Worm (Caenorhabditis elegans) whole organism, young adult: Measurements from ENCODE around the gene T07C4.3.

Experiments used
- B0019.2 ChIP-seq: fragments of 200-800 bp; sonication (Bioruptor generic); conservative IDR thresholded peaks from 2 replicates; pipeline ENCODE4 v1.3.6; 2022; ENCODE audit warnings: missing genetic modification reagents, missing genetic modification characterization, missing compliant biosample characterization
- B0336.3 ChIP-seq: fragments of 200-800 bp; sonication (Bioruptor generic); IDR thresholded peaks from 2 replicates; pipeline ENCODE4 v1.3.6; 2022; ENCODE audit warnings: missing genetic modification characterization, missing compliant biosample characterization
- F23B12.7 ChIP-seq: sonication (generic microtip); optimal IDR thresholded peaks from 2 replicates; lab custom pipeline; 2017; ENCODE audit warnings: missing genetic modification characterization, mild to moderate bottlenecking, missing compliant biosample characterization, antibody characterized with exemption, moderate library complexity; ENCODE audit not compliant: insufficient read depth
- F37B4.10 ChIP-seq: fragments of 200-800 bp; sonication (Bioruptor generic); IDR thresholded peaks from 2 replicates; pipeline ENCODE4 v1.3.6; 2022; ENCODE audit warnings: missing genetic modification characterization, missing compliant biosample characterization
- F49E8.2 ChIP-seq: sonication (generic microtip); optimal IDR thresholded peaks from 3 replicates; lab custom pipeline; 2017; ENCODE audit warnings: missing genetic modification characterization, mild to moderate bottlenecking, missing compliant biosample characterization, antibody characterized with exemption, moderate library complexity; ENCODE audit not compliant: insufficient read depth
- F57A8.1 ChIP-seq: fragments of 200-800 bp; sonication (Bioruptor generic); optimal IDR thresholded peaks from 2 replicates; lab custom pipeline; 2018; ENCODE audit warnings: mild to moderate bottlenecking, missing genetic modification characterization, moderate library complexity, missing compliant biosample characterization
- T07F8.4 ChIP-seq: sonication (generic microtip); optimal IDR thresholded peaks from 2 replicates; lab custom pipeline; 2016; ENCODE audit warnings: mild to moderate bottlenecking, missing genetic modification characterization, moderate library complexity, missing compliant biosample characterization
- T26A5.8 ChIP-seq: sonication (generic microtip); optimal IDR thresholded peaks from 2 replicates; lab custom pipeline; 2016; ENCODE audit warnings: missing genetic modification characterization, missing compliant biosample characterization
- Y53F4B.3 ChIP-seq: fragments of 200-800 bp; sonication (Bioruptor generic); IDR thresholded peaks from 2 replicates; pipeline ENCODE4 v1.3.6; 2022; ENCODE audit warnings: missing genetic modification reagents, missing genetic modification characterization, missing compliant biosample characterization
- Y53G8AR.9 ChIP-seq: fragments of 200-800 bp; sonication (Bioruptor generic); conservative IDR thresholded peaks from 2 replicates; pipeline ENCODE4 v1.3.6; 2022; ENCODE audit warnings: missing genetic modification reagents, missing genetic modification characterization, missing compliant biosample characterization
- Y95B8A.8 ChIP-seq: fragments of 200-800 bp; sonication (Bioruptor generic); IDR thresholded peaks from 2 replicates; pipeline ENCODE4 v1.3.6; 2022; ENCODE audit warnings: missing genetic modification reagents, missing genetic modification characterization, missing compliant biosample characterization
- aptf-2 ChIP-seq: fragments of 200-800 bp; sonication (Bioruptor generic); conservative IDR thresholded peaks from 2 replicates; pipeline ENCODE4 v1.3.6; 2022; ENCODE audit warnings: missing genetic modification reagents, missing genetic modification characterization, missing compliant biosample characterization
- athp-1 ChIP-seq: sonication (generic microtip); optimal IDR thresholded peaks from 2 replicates; lab custom pipeline; 2017; ENCODE audit warnings: mild to moderate bottlenecking, missing genetic modification characterization, missing compliant biosample characterization
- attf-5 ChIP-seq: fragments of 200-800 bp; sonication (Bioruptor generic); optimal IDR thresholded peaks from 2 replicates; lab custom pipeline; 2018; ENCODE audit warnings: mild to moderate bottlenecking, missing genetic modification characterization, missing compliant biosample characterization
- attf-6 ChIP-seq: fragments of 200-800 bp; sonication (Bioruptor generic); IDR thresholded peaks from 2 replicates; pipeline ENCODE4 v1.3.6; 2022; ENCODE audit warnings: missing genetic modification reagents, missing genetic modification characterization, missing compliant biosample characterization
- bed-1 ChIP-seq: fragments of 200-800 bp; sonication (Bioruptor generic); IDR thresholded peaks from 2 replicates; pipeline ENCODE4 v1.3.6; 2022; ENCODE audit warnings: missing genetic modification reagents, missing genetic modification characterization, missing compliant biosample characterization
- cebp-1 ChIP-seq, 2 experiments: fragments of 200-800 bp in 1 of 2; sonication (Bioruptor generic) in 1 of 2; sonication (generic microtip) in 1 of 2; IDR thresholded peaks in 1 of 2; optimal IDR thresholded peaks in 1 of 2; 2 replicates each; pipeline versions ENCODE4 v1.3.6 to Lab custom; 2017 to 2022; ENCODE audit warnings: missing compliant biosample characterization in 2 of 2, missing genetic modification characterization in 2 of 2, mild to moderate bottlenecking in 1 of 2, missing genetic modification reagents in 1 of 2, moderate library complexity in 1 of 2
- ceh-40 ChIP-seq: fragments of 200-800 bp; sonication (Bioruptor generic); IDR thresholded peaks from 2 replicates; pipeline ENCODE4 v1.3.6; 2022; ENCODE audit warnings: missing genetic modification characterization, missing compliant biosample characterization
- ceh-58 ChIP-seq: fragments of 200-800 bp; sonication (Bioruptor generic); IDR thresholded peaks from 2 replicates; pipeline ENCODE4 v1.3.6; 2022; ENCODE audit warnings: missing genetic modification characterization, missing compliant biosample characterization
- ceh-91 ChIP-seq: fragments of 200-800 bp; sonication (Bioruptor generic); IDR thresholded peaks from 2 replicates; pipeline ENCODE4 v1.3.6; 2022; ENCODE audit warnings: missing genetic modification reagents, missing genetic modification characterization, missing compliant biosample characterization
- egl-44 ChIP-seq: fragments of 200-800 bp; sonication (Bioruptor generic); IDR thresholded peaks from 2 replicates; pipeline ENCODE4 v1.3.6; 2022; ENCODE audit warnings: missing genetic modification reagents, missing genetic modification characterization, missing compliant biosample characterization
- gei-17 ChIP-seq: fragments of 200-800 bp; sonication (Bioruptor generic); optimal IDR thresholded peaks from 2 replicates; lab custom pipeline; 2018; ENCODE audit warnings: mild to moderate bottlenecking, missing genetic modification characterization, missing compliant biosample characterization
- hmg-1.2 ChIP-seq: fragments of 200-800 bp; sonication (Bioruptor generic); IDR thresholded peaks from 2 replicates; pipeline ENCODE4 v1.3.6; 2022; ENCODE audit warnings: missing genetic modification reagents, missing genetic modification characterization, missing compliant biosample characterization
- let-526 ChIP-seq: fragments of 200-800 bp; sonication (Bioruptor generic); IDR thresholded peaks from 2 replicates; pipeline ENCODE4 v1.3.6; 2022; ENCODE audit warnings: missing genetic modification reagents, missing genetic modification characterization, missing compliant biosample characterization
- lin-54 ChIP-seq: fragments of 200-800 bp; sonication (Bioruptor generic); optimal IDR thresholded peaks from 2 replicates; lab custom pipeline; 2018; ENCODE audit warnings: mild to moderate bottlenecking, missing genetic modification characterization, missing compliant biosample characterization
- lsl-1 ChIP-seq: fragments of 200-800 bp; sonication (Bioruptor generic); optimal IDR thresholded peaks from 2 replicates; lab custom pipeline; 2018; ENCODE audit warnings: mild to moderate bottlenecking, missing genetic modification characterization, moderate library complexity, missing compliant biosample characterization
- madf-3 ChIP-seq: fragments of 200-800 bp; sonication (Bioruptor generic); IDR thresholded peaks from 2 replicates; pipeline ENCODE4 v1.3.6; 2022; ENCODE audit warnings: missing genetic modification reagents, missing genetic modification characterization, missing compliant biosample characterization
- mes-4 ChIP-seq: sonication (generic microtip); optimal IDR thresholded peaks from 2 replicates; lab custom pipeline; 2016; ENCODE audit warnings: missing genotype, missing genetic modification characterization, missing compliant biosample characterization
- nfya-1 ChIP-seq: sonication (generic microtip); optimal IDR thresholded peaks from 2 replicates; lab custom pipeline; 2017; ENCODE audit warnings: antibody characterized with exemption, missing compliant biosample characterization, missing genetic modification characterization, borderline replicate concordance; ENCODE audit not compliant: insufficient read depth
- nhr-120 ChIP-seq: fragments of 200-800 bp; sonication (Bioruptor generic); IDR thresholded peaks from 2 replicates; pipeline ENCODE4 v1.3.6; 2022; ENCODE audit warnings: missing genetic modification characterization, missing compliant biosample characterization
- nhr-179 ChIP-seq: sonication (generic microtip); optimal IDR thresholded peaks from 2 replicates; lab custom pipeline; 2016; ENCODE audit warnings: mild to moderate bottlenecking, missing genetic modification characterization, missing compliant biosample characterization
- nhr-80 ChIP-seq: sonication (generic microtip); optimal IDR thresholded peaks from 2 replicates; lab custom pipeline; 2016; ENCODE audit warnings: missing genetic modification characterization, missing compliant biosample characterization
- sea-2 ChIP-seq: fragments of 200-800 bp; sonication (Bioruptor generic); IDR thresholded peaks from 2 replicates; pipeline ENCODE4 v1.3.6; 2022; ENCODE audit warnings: missing genetic modification characterization, missing compliant biosample characterization
- tlf-1 ChIP-seq: fragments of 200-800 bp; sonication (Bioruptor generic); optimal IDR thresholded peaks from 2 replicates; lab custom pipeline; 2018; ENCODE audit warnings: mild to moderate bottlenecking, missing genetic modification characterization, missing compliant biosample characterization
- unc-62 ChIP-seq: fragments of 150-350 bp; optimal IDR thresholded peaks from 2 replicates; lab custom pipeline; 2014; ENCODE audit warnings: missing biosample characterization, missing genetic modification reagents, missing genetic modification characterization
- ztf-25 ChIP-seq: fragments of 200-800 bp; sonication (Bioruptor generic); IDR thresholded peaks from 2 replicates; pipeline ENCODE4 v1.3.6; 2022; ENCODE audit warnings: missing genetic modification reagents, missing genetic modification characterization, missing compliant biosample characterization
- ztf-28 ChIP-seq: fragments of 200-800 bp; sonication (Bioruptor generic); IDR thresholded peaks from 2 replicates; pipeline ENCODE4 v1.3.6; 2022; ENCODE audit warnings: missing genetic modification reagents, missing genetic modification characterization, missing compliant biosample characterization
- ztf-3 ChIP-seq: fragments of 200-800 bp; sonication (Bioruptor generic); optimal IDR thresholded peaks from 2 replicates; lab custom pipeline; 2018; ENCODE audit warnings: mild to moderate bottlenecking, missing genetic modification characterization, missing compliant biosample characterization

Gene T07C4.3

DNA sequence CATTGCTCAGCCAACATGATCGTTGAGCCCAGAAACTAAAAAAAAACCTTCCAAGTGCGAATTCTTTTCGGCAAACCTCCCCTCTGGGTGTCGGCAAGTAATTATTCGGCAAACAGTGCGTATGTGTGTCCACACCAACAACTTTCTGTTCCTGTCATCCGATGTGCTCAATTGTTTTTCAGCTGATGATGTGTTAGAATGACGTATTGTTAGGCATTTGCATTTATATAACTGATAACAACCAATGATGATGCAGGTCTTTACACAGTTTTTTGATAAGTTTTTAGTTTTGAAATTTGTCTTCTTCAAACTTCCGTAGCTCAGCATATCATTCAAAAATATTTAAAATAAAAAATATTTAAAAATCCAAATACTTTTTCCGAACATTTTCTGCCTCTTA, 26.9 kb downstream of the T07C4.3 start:
- peak; percentile 57 for TF ChIP-seq nhr-80 (tag; lab: Kevin White, UChicago)
- no peak for TF ChIP-seq nfya-1
- TF ChIP-seq nhr-179 (tag; lab: Kevin White, UChicago) = no peak
- no peak for TF ChIP-seq F23B12.7 (tag; lab: Kevin White, UChicago)

DNA sequence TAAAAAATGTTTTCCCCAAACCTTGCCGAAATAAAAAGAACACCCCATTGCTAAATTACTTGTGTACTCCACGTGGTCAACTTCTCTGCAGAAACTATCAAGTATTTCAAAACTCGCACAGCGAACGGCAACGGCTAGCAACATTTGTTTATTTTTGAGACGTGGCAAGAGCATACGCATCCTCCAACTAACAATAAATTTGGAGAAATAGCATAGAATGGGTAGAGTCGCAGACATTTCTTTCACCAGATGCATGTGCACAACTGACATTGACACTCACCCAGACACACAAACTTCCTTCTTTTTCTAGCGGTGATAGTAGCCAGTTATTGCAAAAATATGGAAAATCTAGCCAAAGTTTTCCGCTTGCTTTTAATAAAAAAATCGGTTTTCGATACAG, 27.7 kb downstream of the T07C4.3 start:
- TF ChIP-seq lin-54 (GFP tag; lab: Kevin White, UChicago) = no peak
- no peak for TF ChIP-seq sea-2 (GFP tag; lab: Robert Waterston, UW)
- TF ChIP-seq cebp-1 (GFP tag; IDR thresholded peaks at IDR 0.05; lab: Robert Waterston, UW) = no peak
- peak; percentile 29 for TF ChIP-seq cebp-1 (tag; optimal IDR thresholded peaks at IDR 0.05; lab: Kevin White, UChicago)
- no peak for TF ChIP-seq unc-62 (GFP tag; lab: Kevin White, UChicago)
- TF ChIP-seq aptf-2 = no peak
- TF ChIP-seq F57A8.1 (GFP tag; lab: Kevin White, UChicago) = no peak
- no peak for TF ChIP-seq Y95B8A.8 (GFP tag; lab: Robert Waterston, UW)
- no peak for TF ChIP-seq mes-4 (tag; lab: Kevin White, UChicago)
- no peak for TF ChIP-seq F49E8.2 (tag; lab: Kevin White, UChicago)
- no peak for TF ChIP-seq T26A5.8
- TF ChIP-seq Y53F4B.3 = no peak
- TF ChIP-seq T07F8.4 = no peak
- no peak for TF ChIP-seq ztf-3 (GFP tag; lab: Kevin White, UChicago)
- TF ChIP-seq nhr-120 (GFP tag; lab: Robert Waterston, UW) = no peak
- TF ChIP-seq hmg-1.2 (GFP tag; lab: Robert Waterston, UW) = peak; percentile 80
- TF ChIP-seq B0019.2 (GFP tag; lab: Robert Waterston, UW) = no peak
- no peak for TF ChIP-seq lsl-1 (GFP tag; lab: Kevin White, UChicago)
- TF ChIP-seq tlf-1 = no peak
- TF ChIP-seq, all 124 proteins: peak for 2

DNA sequence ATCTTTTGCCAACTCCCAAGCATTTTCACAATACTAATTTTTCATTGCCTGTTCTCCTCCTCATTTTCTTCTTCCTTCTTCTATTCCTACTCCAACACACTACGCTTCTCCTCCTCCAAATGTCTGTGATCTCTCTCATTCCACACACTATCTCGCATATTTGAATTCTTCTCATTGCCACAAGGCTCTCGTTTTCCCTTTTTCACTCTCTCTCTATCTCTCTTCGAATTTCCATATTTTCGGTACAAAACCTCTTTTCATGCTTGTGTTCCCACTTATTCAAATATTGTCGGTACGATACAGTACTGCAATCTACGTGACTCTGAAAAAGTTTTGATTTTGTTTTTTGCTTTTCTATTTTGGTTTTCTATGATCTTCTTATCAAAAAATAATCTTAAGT, 28.7 kb downstream of the T07C4.3 start:
- TF ChIP-seq let-526 (GFP tag; lab: Robert Waterston, UW) (no peak), hmg-1.2 (GFP tag; lab: Robert Waterston, UW) (peak; percentile 58; the same call in 1 of the 2 replicates)

DNA sequence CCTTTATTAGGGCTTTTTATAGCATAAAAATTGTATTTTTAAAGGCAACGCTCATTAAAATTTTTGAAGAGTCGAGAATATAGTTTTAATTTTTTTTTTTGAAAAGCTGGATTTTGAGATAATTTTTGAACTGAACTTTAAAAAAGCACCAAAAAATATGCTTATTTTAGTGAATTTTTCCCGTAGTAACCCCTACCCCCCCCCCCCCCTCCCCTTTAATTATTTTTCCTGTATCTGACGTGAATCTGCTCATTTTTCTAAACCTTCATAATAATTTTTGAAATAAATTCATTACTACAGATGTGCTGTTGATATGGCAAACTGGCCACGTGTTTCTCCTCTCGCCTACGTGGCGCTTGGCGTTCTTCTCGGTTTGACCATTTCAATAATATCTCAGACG, 29.5 kb downstream of the T07C4.3 start, which contains the start of gene C38H2.2:
Gene C38H2.2 (plus strand): TSS at position 301 of the 400 bp plus-strand sequence.
- TF ChIP-seq let-526 (GFP tag; lab: Robert Waterston, UW) = no peak
- no peak for TF ChIP-seq athp-1 (tag; lab: Kevin White, UChicago)
- TF ChIP-seq T26A5.8 = no peak
- no peak for TF ChIP-seq ceh-40 (GFP tag; lab: Robert Waterston, UW)
- TF ChIP-seq B0336.3 (GFP tag; lab: Robert Waterston, UW) = no peak
- TF ChIP-seq F37B4.10 (GFP tag; lab: Robert Waterston, UW) = no peak
- TF ChIP-seq madf-3 (GFP tag; lab: Robert Waterston, UW) = no peak
- no peak for TF ChIP-seq ceh-58 (GFP tag; lab: Robert Waterston, UW)
- no peak for TF ChIP-seq attf-5 (GFP tag; lab: Kevin White, UChicago)
- no peak for TF ChIP-seq Y53G8AR.9 (GFP tag; lab: Robert Waterston, UW)
- no peak for TF ChIP-seq F57A8.1 (GFP tag; lab: Kevin White, UChicago)
- TF ChIP-seq ztf-25 (GFP tag; lab: Robert Waterston, UW) = no peak
- no peak for TF ChIP-seq bed-1
- TF ChIP-seq egl-44 (GFP tag; lab: Robert Waterston, UW) = no peak
- no peak for TF ChIP-seq ceh-91
- no peak for TF ChIP-seq cebp-1 (GFP tag; IDR thresholded peaks at IDR 0.05; lab: Robert Waterston, UW)
- TF ChIP-seq cebp-1 (tag; optimal IDR thresholded peaks at IDR 0.05; lab: Kevin White, UChicago) = no peak
- TF ChIP-seq gei-17 (GFP tag; lab: Kevin White, UChicago) = no peak
- TF ChIP-seq attf-6 (GFP tag; lab: Robert Waterston, UW) = no peak
- no peak for TF ChIP-seq ztf-28 (GFP tag; lab: Robert Waterston, UW)
- no peak for TF ChIP-seq unc-62 (GFP tag; lab: Kevin White, UChicago)
